Worm (Caenorhabditis elegans): Measurements from ENCODE around the gene Y39A3CL.7.

DNA sequence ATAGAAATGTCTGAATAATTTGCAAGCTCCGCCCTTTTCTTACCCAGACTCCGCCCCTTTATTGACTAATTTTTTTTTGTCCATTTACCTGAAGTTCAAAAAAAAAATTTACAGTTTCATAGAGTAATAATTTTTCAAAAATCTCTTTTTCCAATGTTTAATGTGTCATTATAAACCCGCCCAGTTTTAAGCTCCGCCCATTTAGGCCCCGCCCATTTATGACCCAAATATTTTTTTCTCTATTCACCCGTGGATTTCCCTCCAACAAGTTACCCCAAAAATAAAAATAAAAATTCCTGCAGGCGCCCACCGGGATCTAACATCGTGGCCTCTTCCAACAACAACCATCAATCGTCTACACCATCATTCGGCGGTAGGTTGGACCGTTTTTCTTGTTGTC, 36.7 kb upstream of the Y39A3CL.7 start, which contains the start of gene rimb-1:
- TF ChIP-seq egl-44 (GFP tag; IDR thresholded peaks at IDR 0.05) (no peak), ccch-3 (GFP tag; optimal IDR thresholded peaks at IDR 0.05) (no peak), D2030.7 (GFP tag; IDR thresholded peaks at IDR 0.05) (no peak), ama-1 (optimal IDR thresholded peaks at IDR 0.05) (no peak), ama-1 (GFP tag; optimal IDR thresholded peaks at IDR 0.05) (no peak), C17E4.6 (GFP tag; IDR thresholded peaks at IDR 0.05) (no peak), dpl-1 (GFP tag; optimal IDR thresholded peaks at IDR 0.05) (no peak), nhr-90 (tag; optimal IDR thresholded peaks at IDR 0.05) (no peak), unc-62 (GFP tag; optimal IDR thresholded peaks at IDR 0.05) (no peak)
